Worm (Caenorhabditis elegans) whole organism, L1 larva: ENCODE measurements around the gene mlt-10.

Source experiments
- C04F5.9 ChIP-seq: sonication (generic microtip); optimal IDR thresholded peaks from 2 replicates; lab custom pipeline; 2016; ENCODE audit warnings: missing genetic modification characterization, missing compliant biosample characterization
- C16A3.4 ChIP-seq: fragments of 150-350 bp; optimal IDR thresholded peaks from 2 replicates; lab custom pipeline; 2014; ENCODE audit warnings: missing biosample characterization, missing genetic modification characterization
- C34B4.2 ChIP-seq: sonication (generic microtip); optimal IDR thresholded peaks from 2 replicates; lab custom pipeline; 2017; ENCODE audit warnings: mild to moderate bottlenecking, missing genetic modification characterization, missing compliant biosample characterization
- F16B12.6 ChIP-seq: fragments of 150-350 bp; optimal IDR thresholded peaks from 2 replicates; lab custom pipeline; 2014; ENCODE audit warnings: missing biosample characterization, missing genetic modification characterization
- Y116A8C.19 ChIP-seq: sonication (generic microtip); optimal IDR thresholded peaks from 2 replicates; lab custom pipeline; 2016; ENCODE audit warnings: missing compliant biosample characterization, missing genetic modification characterization, borderline replicate concordance
- aha-1 ChIP-seq: fragments of 150-350 bp; optimal IDR thresholded peaks from 2 replicates; lab custom pipeline; 2014; ENCODE audit warnings: missing biosample characterization, missing genetic modification characterization
- alr-1 ChIP-seq: fragments of 200-800 bp; sonication (Bioruptor generic); optimal IDR thresholded peaks from 2 replicates; lab custom pipeline; 2018; ENCODE audit warnings: borderline replicate concordance, mild to moderate bottlenecking, missing genetic modification characterization, missing compliant biosample characterization
- ceh-63 ChIP-seq: fragments of 200-800 bp; sonication (Bioruptor generic); optimal IDR thresholded peaks from 2 replicates; lab custom pipeline; 2018; ENCODE audit warnings: mild to moderate bottlenecking, missing genetic modification characterization, missing compliant biosample characterization
- ceh-82 ChIP-seq, 3 experiments: fragments of 150-350 bp in 1 of 3; sonication (generic microtip) in 2 of 3; optimal IDR thresholded peaks; 2 replicates each; lab custom pipeline; 2014 to 2017; ENCODE audit warnings: missing biosample characterization in 3 of 3, missing genetic modification characterization in 3 of 3
- ceh-88 ChIP-seq: fragments of 200-800 bp; sonication (Bioruptor generic); IDR thresholded peaks from 2 replicates; pipeline ENCODE4 v1.3.6; 2022; ENCODE audit warnings: missing genetic modification characterization, missing compliant biosample characterization
- efl-1 ChIP-seq, 4 experiments: fragments of 150-350 bp; optimal IDR thresholded peaks in 3 of 4; peaks in 1 of 4; 1 replicate in 1 of 4; 2 replicates in 3 of 4; lab custom pipeline; 2014; ENCODE audit warnings: missing biosample characterization in 2 of 4, missing genetic modification characterization in 2 of 4, missing genetic modification reagents in 2 of 4
- egl-13 ChIP-seq: sonication (generic microtip); optimal IDR thresholded peaks from 2 replicates; lab custom pipeline; 2016; ENCODE audit warnings: missing genotype, missing genetic modification reagents, missing genetic modification characterization, missing compliant biosample characterization
- elt-3 ChIP-seq, 6 experiments: fragments of 150-350 bp in 1 of 6; sonication (generic microtip); optimal IDR thresholded peaks; 2 replicates each; lab custom pipeline; 2017 to 2018; ENCODE audit warnings: missing biosample characterization in 6 of 6, missing genetic modification characterization in 6 of 6, inconsistent platforms in 1 of 6
- fkh-10 ChIP-seq: sonication (generic microtip); optimal IDR thresholded peaks from 2 replicates; lab custom pipeline; 2017; ENCODE audit warnings: missing biosample characterization, missing genetic modification reagents, missing genetic modification characterization
- fkh-4 ChIP-seq: sonication (generic microtip); optimal IDR thresholded peaks from 2 replicates; lab custom pipeline; 2016; ENCODE audit warnings: missing compliant biosample characterization, missing genetic modification characterization, borderline replicate concordance
- fkh-8 ChIP-seq: sonication (generic microtip); optimal IDR thresholded peaks from 2 replicates; lab custom pipeline; 2016; ENCODE audit warnings: mild to moderate bottlenecking, missing genetic modification characterization, missing compliant biosample characterization
- fos-1 ChIP-seq: fragments of 150-350 bp; optimal IDR thresholded peaks from 2 replicates; lab custom pipeline; 2014; ENCODE audit warnings: missing biosample characterization, missing genetic modification characterization
- hpl-2 ChIP-seq: fragments of 150-350 bp; optimal IDR thresholded peaks from 2 replicates; lab custom pipeline; 2014; ENCODE audit warnings: missing biosample characterization, missing genetic modification reagents, missing genetic modification characterization
- isw-1 ChIP-seq: fragments of 200-800 bp; sonication (Bioruptor generic); IDR thresholded peaks from 2 replicates; pipeline ENCODE4 v1.3.6; 2022; ENCODE audit warnings: missing genetic modification characterization, missing compliant biosample characterization
- jun-1 ChIP-seq: fragments of 150-350 bp; optimal IDR thresholded peaks from 2 replicates; lab custom pipeline; 2014; ENCODE audit warnings: missing biosample characterization, missing genetic modification reagents, missing genetic modification characterization
- lin-13 ChIP-seq: fragments of 150-350 bp; optimal IDR thresholded peaks from 2 replicates; lab custom pipeline; 2014; ENCODE audit warnings: missing biosample characterization, missing genetic modification reagents, missing genetic modification characterization
- lin-14 ChIP-seq: fragments of 200-800 bp; sonication (Bioruptor generic); optimal IDR thresholded peaks from 2 replicates; lab custom pipeline; 2018; ENCODE audit warnings: mild to moderate bottlenecking, missing genetic modification characterization, moderate library complexity, missing compliant biosample characterization
- lin-39 ChIP-seq: fragments of 150-350 bp; optimal IDR thresholded peaks from 2 replicates; lab custom pipeline; 2014; ENCODE audit warnings: missing biosample characterization, missing genetic modification reagents, missing genetic modification characterization
- lsy-2 ChIP-seq, 2 experiments: fragments of 150-350 bp; optimal IDR thresholded peaks; 2 replicates each; lab custom pipeline; 2014; ENCODE audit warnings: missing biosample characterization in 2 of 2, missing genetic modification characterization in 2 of 2
- mdl-1 ChIP-seq, 2 experiments: fragments of 150-350 bp; optimal IDR thresholded peaks; 2 replicates each; lab custom pipeline; 2014 to 2017; ENCODE audit warnings: missing biosample characterization in 2 of 2, missing genetic modification characterization in 2 of 2, inconsistent platforms in 1 of 2
- nhr-12 ChIP-seq: sonication (generic microtip); optimal IDR thresholded peaks from 2 replicates; lab custom pipeline; 2017; ENCODE audit warnings: missing biosample characterization, missing genetic modification characterization
- nhr-19 ChIP-seq: fragments of 200-800 bp; sonication (Bioruptor generic); conservative IDR thresholded peaks from 2 replicates; pipeline ENCODE4 v1.3.6; 2022; ENCODE audit warnings: missing genetic modification characterization, missing compliant biosample characterization
- nhr-20 ChIP-seq: sonication (generic microtip); optimal IDR thresholded peaks from 2 replicates; lab custom pipeline; 2016; ENCODE audit warnings: mild to moderate bottlenecking, missing genetic modification characterization, missing compliant biosample characterization
- nhr-71 ChIP-seq: sonication (generic microtip); optimal IDR thresholded peaks from 2 replicates; lab custom pipeline; 2016; ENCODE audit warnings: mild to moderate bottlenecking, missing genetic modification characterization, moderate library complexity, missing compliant biosample characterization
- nhr-76 ChIP-seq: sonication (generic microtip); optimal IDR thresholded peaks from 2 replicates; lab custom pipeline; 2017; ENCODE audit warnings: missing biosample characterization, missing genetic modification characterization
- nhr-77 ChIP-seq: fragments of 150-350 bp; optimal IDR thresholded peaks from 2 replicates; lab custom pipeline; 2014; ENCODE audit warnings: missing biosample characterization, missing genetic modification characterization
- nhr-90 ChIP-seq: sonication (generic microtip); optimal IDR thresholded peaks from 2 replicates; lab custom pipeline; 2016; ENCODE audit warnings: mild to moderate bottlenecking, missing genetic modification characterization, missing compliant biosample characterization; ENCODE audit not compliant: poor library complexity
- pag-3 ChIP-seq: sonication (generic microtip); optimal IDR thresholded peaks from 2 replicates; lab custom pipeline; 2017; ENCODE audit warnings: missing genetic modification characterization, mild to moderate bottlenecking, missing compliant biosample characterization, antibody characterized with exemption, borderline replicate concordance; ENCODE audit not compliant: insufficient read depth
- pqm-1 ChIP-seq: sonication (generic microtip); optimal IDR thresholded peaks from 3 replicates; lab custom pipeline; 2017; ENCODE audit warnings: missing biosample characterization, missing genetic modification characterization
- rnt-1 ChIP-seq: sonication (generic microtip); optimal IDR thresholded peaks from 2 replicates; lab custom pipeline; 2016; ENCODE audit warnings: mild to moderate bottlenecking, missing genetic modification characterization, moderate library complexity, missing compliant biosample characterization
- snpc-4 ChIP-seq: fragments of 150-350 bp; optimal IDR thresholded peaks from 2 replicates; lab custom pipeline; 2014; ENCODE audit warnings: missing biosample characterization, missing genetic modification characterization
- sox-4 ChIP-seq: sonication (generic microtip); optimal IDR thresholded peaks from 2 replicates; lab custom pipeline; 2016; ENCODE audit warnings: missing genetic modification characterization, missing compliant biosample characterization
- sptf-1 ChIP-seq: fragments of 150-350 bp; optimal IDR thresholded peaks from 2 replicates; lab custom pipeline; 2014; ENCODE audit warnings: missing biosample characterization, missing genetic modification characterization
- sup-37 ChIP-seq: fragments of 200-800 bp; sonication (Bioruptor generic); optimal IDR thresholded peaks from 2 replicates; lab custom pipeline; 2018; ENCODE audit warnings: mild to moderate bottlenecking, missing genetic modification characterization, missing compliant biosample characterization
- swsn-7 ChIP-seq: sonication (generic microtip); optimal IDR thresholded peaks from 2 replicates; lab custom pipeline; 2016; ENCODE audit warnings: missing genetic modification characterization, missing compliant biosample characterization
- tbx-2 ChIP-seq: sonication (generic microtip); optimal IDR thresholded peaks from 2 replicates; lab custom pipeline; 2016; ENCODE audit warnings: missing genetic modification characterization, missing compliant biosample characterization
- unc-30 ChIP-seq: sonication (generic microtip); optimal IDR thresholded peaks from 2 replicates; lab custom pipeline; 2017; ENCODE audit warnings: missing biosample characterization, missing genetic modification characterization
- unc-62 ChIP-seq: fragments of 150-350 bp; optimal IDR thresholded peaks from 2 replicates; lab custom pipeline; 2014; ENCODE audit warnings: missing biosample characterization, missing genetic modification reagents, missing genetic modification characterization
- unc-86 ChIP-seq: sonication (generic microtip); optimal IDR thresholded peaks from 2 replicates; lab custom pipeline; 2016; ENCODE audit warnings: missing genetic modification characterization, missing compliant biosample characterization
- unc-98 ChIP-seq: fragments of 200-800 bp; sonication (Bioruptor generic); IDR thresholded peaks from 2 replicates; pipeline ENCODE4 v1.3.6; 2022; ENCODE audit warnings: missing genetic modification characterization, missing compliant biosample characterization
- vab-15 ChIP-seq: sonication (generic microtip); optimal IDR thresholded peaks from 2 replicates; lab custom pipeline; 2017; ENCODE audit warnings: missing genotype, mild to moderate bottlenecking, missing genetic modification characterization, missing compliant biosample characterization
- xbp-1 ChIP-seq: sonication (generic microtip); optimal IDR thresholded peaks from 2 replicates; lab custom pipeline; 2016; ENCODE audit warnings: missing genetic modification characterization, missing compliant biosample characterization
- zip-4 ChIP-seq: fragments of 200-800 bp; sonication (Bioruptor generic); optimal IDR thresholded peaks from 2 replicates; lab custom pipeline; 2018; ENCODE audit warnings: mild to moderate bottlenecking, missing genetic modification characterization, moderate library complexity, missing compliant biosample characterization
- ztf-4 ChIP-seq: fragments of 150-350 bp; optimal IDR thresholded peaks from 2 replicates; lab custom pipeline; 2014; ENCODE audit warnings: missing biosample characterization, missing genetic modification characterization

The mlt-10 gene

DNA sequence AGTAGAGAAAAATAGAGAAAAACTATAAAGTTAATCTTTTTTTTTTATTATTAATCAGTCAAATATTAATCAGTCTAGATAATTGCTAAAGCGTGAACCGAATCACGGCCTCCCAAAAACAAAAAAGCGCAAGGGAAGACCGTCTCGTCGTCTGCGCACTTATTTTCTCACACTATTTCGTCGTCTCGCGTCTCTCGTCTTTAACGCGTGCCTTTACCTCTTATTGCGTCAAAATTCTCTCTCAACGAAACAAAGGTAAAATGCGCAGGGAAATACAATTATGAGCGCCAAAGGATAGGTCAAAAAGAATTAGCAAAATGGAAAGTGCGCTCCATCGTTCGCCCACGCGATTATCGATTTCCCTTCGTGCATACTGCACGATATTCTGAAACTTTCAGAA is 40.4 kb upstream of the mlt-10 start (continued):
- TF ChIP-seq lsy-2 (tag; optimal IDR thresholded peaks at IDR 0.05; lab: Kevin White, UChicago), result peak; percentile 64 to 75
- TF ChIP-seq pag-3 (tag; lab: Kevin White, UChicago), result no peak
- TF ChIP-seq elt-3 (tag; optimal IDR thresholded peaks at IDR 0.05; lab: Kevin White, UChicago), result no peak
- TF ChIP-seq sptf-1 (tag; lab: Kevin White, UChicago), result no peak
- peak; percentile 44 for TF ChIP-seq egl-13 (tag; lab: Kevin White, UChicago)
- TF ChIP-seq zip-4 (GFP tag; lab: Kevin White, UChicago), result peak; percentile 40
- no peak for TF ChIP-seq fos-1 (tag; lab: Kevin White, UChicago)
- TF ChIP-seq fkh-4, result no peak
- no peak for TF ChIP-seq C16A3.4 (tag; lab: Kevin White, UChicago)
- TF ChIP-seq snpc-4, result no peak
- TF ChIP-seq Y116A8C.19, result no peak
- peak; percentile 42 for TF ChIP-seq C04F5.9 (tag; lab: Kevin White, UChicago)
- no peak for TF ChIP-seq ceh-63 (GFP tag; lab: Kevin White, UChicago)
- peak; percentile 45 for TF ChIP-seq sox-4
- TF ChIP-seq pqm-1 (tag; lab: Kevin White, UChicago), result no peak
- TF ChIP-seq vab-15 (tag; lab: Kevin White, UChicago), result no peak
- TF ChIP-seq fkh-8, result peak; percentile 47
- peak; percentile 47 for TF ChIP-seq sup-37 (GFP tag; lab: Kevin White, UChicago)
- peak; percentile 54 for TF ChIP-seq isw-1 (GFP tag; lab: Robert Waterston, UW)
- peak; percentile 86 to 91 for TF ChIP-seq efl-1 (optimal IDR thresholded peaks at IDR 0.05; lab: Kevin White, UChicago)
- peak; percentile 62 to 98 for TF ChIP-seq efl-1 (GFP tag; optimal IDR thresholded peaks at IDR 0.05 in 1 of 2; lab: Kevin White, UChicago)
- TF ChIP-seq aha-1 (tag; lab: Kevin White, UChicago), result no peak
- no peak for TF ChIP-seq ceh-88 (GFP tag; lab: Robert Waterston, UW)
- TF ChIP-seq mdl-1 (tag; optimal IDR thresholded peaks at IDR 0.05; lab: Kevin White, UChicago), result peak in 1 of 2 experiments; percentile 59
- peak; percentile 84 for TF ChIP-seq nhr-90 (tag; lab: Kevin White, UChicago)
- peak; percentile 22 for TF ChIP-seq lin-13 (GFP tag; lab: Kevin White, UChicago)
- peak; percentile 6 for TF ChIP-seq fkh-10
- TF ChIP-seq nhr-76 (tag; lab: Kevin White, UChicago), result no peak
- TF ChIP-seq F16B12.6 (tag; lab: Kevin White, UChicago), result no peak
- no peak for TF ChIP-seq C34B4.2
- TF ChIP-seq lin-39 (tag; lab: Kevin White, UChicago), result peak; percentile 46
- TF ChIP-seq unc-86 (tag; lab: Kevin White, UChicago), result peak; percentile 64
- no peak for TF ChIP-seq unc-30 (tag; lab: Kevin White, UChicago)
- peak; percentile 76 for TF ChIP-seq nhr-20 (tag; lab: Kevin White, UChicago)
- peak; percentile 70 for TF ChIP-seq swsn-7 (tag; lab: Kevin White, UChicago)
- TF ChIP-seq xbp-1 (tag; lab: Kevin White, UChicago), result peak; percentile 69
- no peak for TF ChIP-seq jun-1
- TF ChIP-seq nhr-12 (tag; lab: Kevin White, UChicago), result no peak
- TF ChIP-seq tbx-2, result peak; percentile 81
- TF ChIP-seq alr-1, result no peak
- TF ChIP-seq lin-14 (GFP tag; lab: Kevin White, UChicago), result peak; percentile 64
- no peak for TF ChIP-seq unc-98 (GFP tag; lab: Robert Waterston, UW)
- peak; percentile 84 for TF ChIP-seq rnt-1 (tag; lab: Kevin White, UChicago)
- TF ChIP-seq nhr-71 (tag; lab: Kevin White, UChicago), result peak; percentile 83
- TF ChIP-seq hpl-2 (GFP tag; lab: Kevin White, UChicago), result peak; percentile 35
- TF ChIP-seq unc-62 (GFP tag; lab: Kevin White, UChicago), result no peak
- TF ChIP-seq ztf-4 (tag; lab: Kevin White, UChicago), result peak; percentile 19
- no peak for TF ChIP-seq nhr-77
- TF ChIP-seq nhr-19 (GFP tag; lab: Robert Waterston, UW), result peak; percentile 78
- TF ChIP-seq ceh-82 (tag; optimal IDR thresholded peaks at IDR 0.05; lab: Kevin White, UChicago), result peak; percentile 18 to 68 (median 53)
